Fruit fly (Drosophila melanogaster): ENCODE data around the gene CG13992.
A peak's percentile ranks its signal among the peaks of the same experiment; 100 is the strongest.

The CG13992 gene

dm6 chr2L:5979055-5979399 lies 11.5 kb upstream of the CG13992 start (continued):
- TF ChIP-seq hth (optimal IDR thresholded peaks at IDR 0.05) (no peak), ham (GFP tag; IDR thresholded peaks at IDR 0.05) (no peak), CG17829 (tag; optimal IDR thresholded peaks at IDR 0.05) (no peak), ATbp (GFP tag; optimal IDR thresholded peaks at IDR 0.05) (no peak), CG13287 (GFP tag; IDR thresholded peaks at IDR 0.05; ENCODE audit: partially characterized antibody) (no peak), sc (optimal IDR thresholded peaks at IDR 0.05) (no peak), sc (GFP tag; optimal IDR thresholded peaks at IDR 0.05) (no peak), CG31388 (GFP tag; optimal IDR thresholded peaks at IDR 0.05) (no peak), grn (GFP tag; optimal IDR thresholded peaks at IDR 0.05) (peak; percentile 49), CG7786 (GFP tag; optimal IDR thresholded peaks at IDR 0.05) (no peak), CG13624 (GFP tag; optimal IDR thresholded peaks at IDR 0.05) (no peak), CG10267 (tag; optimal IDR thresholded peaks at IDR 0.05) (peak; percentile 42), CG11247 (GFP tag; IDR thresholded peaks at IDR 0.05) (no peak), CG12071 (GFP tag; optimal IDR thresholded peaks at IDR 0.05) (peak; percentile 7), CG6765 (GFP tag; optimal IDR thresholded peaks at IDR 0.05) (no peak), CG15601 (tag; optimal IDR thresholded peaks at IDR 0.05) (no peak), gcm (GFP tag; optimal IDR thresholded peaks at IDR 0.05) (no peak), HmgD (GFP tag; optimal IDR thresholded peaks at IDR 0.05) (no peak), CG16815 (GFP tag; optimal IDR thresholded peaks at IDR 0.05) (no peak), CG15479 (GFP tag; optimal IDR thresholded peaks at IDR 0.05) (peak; percentile 79), pros (GFP tag; optimal IDR thresholded peaks at IDR 0.05) (peak; percentile 40), lbe (GFP tag; optimal IDR thresholded peaks at IDR 0.05) (no peak), CG12942 (GFP tag; optimal IDR thresholded peaks at IDR 0.05) (no peak), CG10431 (GFP tag; optimal IDR thresholded peaks at IDR 0.05) (no peak), CG34376 (GFP tag; optimal IDR thresholded peaks at IDR 0.05) (no peak), CG3407 (GFP tag; optimal IDR thresholded peaks at IDR 0.05) (no peak), az2 (GFP tag; optimal IDR thresholded peaks at IDR 0.05) (no peak), CG15269 (tag; optimal IDR thresholded peaks at IDR 0.05) (no peak), phol (tag; optimal IDR thresholded peaks at IDR 0.05) (peak; percentile 61), Side (GFP tag; optimal IDR thresholded peaks at IDR 0.05) (no peak), Hand (GFP tag; optimal IDR thresholded peaks at IDR 0.05) (no peak), pum (GFP tag; optimal IDR thresholded peaks at IDR 0.05) (no peak), Med (GFP tag) (peak; percentile 38), al (GFP tag; IDR thresholded peaks at IDR 0.05) (no peak), lola (GFP tag; optimal IDR thresholded peaks at IDR 0.05) (no peak), Hr78 (GFP tag; optimal IDR thresholded peaks at IDR 0.05) (peak in 1 of 2 experiments; percentile 33), amos (GFP tag; IDR thresholded peaks at IDR 0.05; ENCODE audit: partially characterized antibody) (no peak), corto (GFP tag; optimal IDR thresholded peaks at IDR 0.05) (no peak), CG12155 (GFP tag; optimal IDR thresholded peaks at IDR 0.05) (no peak), CG13775 (GFP tag; optimal IDR thresholded peaks at IDR 0.05) (no peak), Xbp1 (GFP tag; optimal IDR thresholded peaks at IDR 0.05) (no peak), gcm2 (GFP tag; optimal IDR thresholded peaks at IDR 0.05) (no peak), pho (GFP tag; optimal IDR thresholded peaks at IDR 0.05) (no peak), ato (GFP tag; IDR thresholded peaks at IDR 0.05; ENCODE audit: partially characterized antibody) (no peak), Elba2 (GFP tag; optimal IDR thresholded peaks at IDR 0.05) (no peak), CG2875 (GFP tag; optimal IDR thresholded peaks at IDR 0.05) (no peak), Dp (GFP tag; optimal IDR thresholded peaks at IDR 0.05) (no peak), en (GFP tag; optimal IDR thresholded peaks at IDR 0.05) (no peak)
